Fruit fly (Drosophila melanogaster) whole organism, prepupa: ENCODE measurements around the gene comm3.

Experiments used
- Blimp-1 ChIP-seq: fragments of 200-800 bp; sonication (Bioruptor generic); optimal IDR thresholded peaks from 3 replicates; lab custom pipeline; 2017; ENCODE audit warnings: missing biosample characterization, missing genetic modification characterization, mild to moderate bottlenecking, moderate library complexity, missing genetic modification reagents
- CG10631 ChIP-seq: fragments of 200-800 bp; sonication (Bioruptor generic); optimal IDR thresholded peaks from 2 replicates; lab custom pipeline; 2016; ENCODE audit warnings: missing biosample characterization, missing genetic modification characterization
- CG10669 ChIP-seq: fragments of 200-800 bp; sonication (Bioruptor generic); optimal IDR thresholded peaks from 3 replicates; lab custom pipeline; 2018; ENCODE audit warnings: missing biosample characterization, mild to moderate bottlenecking, missing genetic modification characterization, moderate library complexity
- CG11294 ChIP-seq: fragments of 200-800 bp; sonication (Bioruptor generic); IDR thresholded peaks from 2 replicates; pipeline ENCODE4 v1.3.6; 2022; ENCODE audit warnings: missing biosample characterization, missing genetic modification characterization
- CG15336 ChIP-seq: fragments of 200-800 bp; sonication (Bioruptor generic); IDR thresholded peaks from 2 replicates; pipeline ENCODE4 v1.3.6; 2022; ENCODE audit warnings: missing biosample characterization, missing genetic modification characterization
- CG1621 ChIP-seq: fragments of 200-800 bp; sonication (Bioruptor generic); optimal IDR thresholded peaks from 3 replicates; lab custom pipeline; 2018; ENCODE audit warnings: missing biosample characterization, mild to moderate bottlenecking, missing genetic modification characterization
- CG3032 ChIP-seq: fragments of 200-800 bp; optimal IDR thresholded peaks from 2 replicates; lab custom pipeline; 2019; ENCODE audit warnings: missing biosample characterization, mild to moderate bottlenecking, missing genetic modification characterization, moderate library complexity
- CG31627 ChIP-seq: fragments of 200-800 bp; sonication (Bioruptor generic); optimal IDR thresholded peaks from 3 replicates; lab custom pipeline; 2016; ENCODE audit warnings: missing biosample characterization, missing genetic modification characterization
- CG32006 ChIP-seq: fragments of 200-800 bp; sonication (Bioruptor generic); optimal IDR thresholded peaks from 3 replicates; lab custom pipeline; 2017; ENCODE audit warnings: missing biosample characterization, mild to moderate bottlenecking, missing genetic modification characterization
- CG34406 ChIP-seq: fragments of 200-800 bp; sonication (Bioruptor generic); optimal IDR thresholded peaks from 3 replicates; lab custom pipeline; 2016; ENCODE audit warnings: missing biosample characterization, missing genetic modification characterization
- CG3919 ChIP-seq: fragments of 200-800 bp; sonication (Bioruptor generic); optimal IDR thresholded peaks from 3 replicates; lab custom pipeline; 2016; ENCODE audit warnings: missing biosample characterization, missing genetic modification characterization
- CG4318 ChIP-seq: fragments of 200-800 bp; sonication (Bioruptor generic); optimal IDR thresholded peaks from 3 replicates; lab custom pipeline; 2017; ENCODE audit warnings: missing biosample characterization, mild to moderate bottlenecking, missing genetic modification characterization
- CG6276 ChIP-seq: fragments of 200-800 bp; sonication (Bioruptor generic); optimal IDR thresholded peaks from 2 replicates; lab custom pipeline; 2017; ENCODE audit warnings: missing biosample characterization, mild to moderate bottlenecking, missing genetic modification characterization
- CG6808 ChIP-seq: fragments of 200-800 bp; sonication (Bioruptor generic); optimal IDR thresholded peaks from 3 replicates; lab custom pipeline; 2017; ENCODE audit warnings: missing biosample characterization, missing genetic modification characterization, mild to moderate bottlenecking, moderate library complexity, missing genetic modification reagents
- CG6854 ChIP-seq: fragments of 200-800 bp; sonication (Bioruptor generic); optimal IDR thresholded peaks from 2 replicates; lab custom pipeline; 2017; ENCODE audit warnings: missing biosample characterization, mild to moderate bottlenecking, missing genetic modification characterization
- CG8319 ChIP-seq: fragments of 200-800 bp; sonication (Bioruptor generic); optimal IDR thresholded peaks from 3 replicates; lab custom pipeline; 2016; ENCODE audit warnings: missing biosample characterization, missing genetic modification characterization
- Eip75B ChIP-seq: fragments of 200-800 bp; sonication (Bioruptor generic); optimal IDR thresholded peaks from 3 replicates; lab custom pipeline; 2016; ENCODE audit warnings: missing biosample characterization, missing genetic modification characterization
- Eip78C ChIP-seq: fragments of 200-800 bp; sonication (Bioruptor generic); peaks from one replicate; lab custom pipeline; 2016; ENCODE audit warnings: missing biosample characterization, missing genetic modification characterization
- Eip93F ChIP-seq: fragments of 200-800 bp; sonication (Bioruptor generic); optimal IDR thresholded peaks from 2 replicates; lab custom pipeline; 2016; ENCODE audit warnings: missing biosample characterization, mild to moderate bottlenecking, missing genetic modification characterization
- Ets96B ChIP-seq: fragments of 200-800 bp; optimal IDR thresholded peaks from 2 replicates; lab custom pipeline; 2019; ENCODE audit warnings: missing biosample characterization, mild to moderate bottlenecking, missing genetic modification characterization, moderate library complexity
- Gug ChIP-seq: fragments of 200-800 bp; sonication (Bioruptor generic); IDR thresholded peaks from 2 replicates; pipeline ENCODE4 v1.3.6; 2022; ENCODE audit warnings: missing biosample characterization, missing genetic modification characterization
- Hr38 ChIP-seq: sonication (Bioruptor generic); optimal IDR thresholded peaks from 2 replicates; lab custom pipeline; 2016; ENCODE audit warnings: missing biosample characterization, missing genetic modification characterization
- Hr39 ChIP-seq: fragments of 200-800 bp; sonication (Bioruptor generic); optimal IDR thresholded peaks from 2 replicates; lab custom pipeline; 2016; ENCODE audit warnings: missing biosample characterization, missing genetic modification characterization
- Lpt ChIP-seq: fragments of 200-800 bp; sonication (Bioruptor generic); optimal IDR thresholded peaks from 3 replicates; lab custom pipeline; 2016; ENCODE audit warnings: missing biosample characterization, missing genetic modification characterization
- Met ChIP-seq: fragments of 200-800 bp; sonication (Bioruptor generic); optimal IDR thresholded peaks from 3 replicates; lab custom pipeline; 2016; ENCODE audit warnings: missing biosample characterization, missing genetic modification characterization
- OdsH ChIP-seq: fragments of 200-800 bp; sonication (Bioruptor generic); optimal IDR thresholded peaks from 3 replicates; lab custom pipeline; 2016; ENCODE audit warnings: missing biosample characterization, missing genetic modification characterization
- Sox102F ChIP-seq: fragments of 200-800 bp; sonication (Bioruptor generic); optimal IDR thresholded peaks from 2 replicates; lab custom pipeline; 2016; ENCODE audit warnings: missing biosample characterization, mild to moderate bottlenecking, missing genetic modification characterization
- achi ChIP-seq: fragments of 200-800 bp; sonication (Bioruptor generic); optimal IDR thresholded peaks from 3 replicates; lab custom pipeline; 2016; ENCODE audit warnings: missing biosample characterization, missing genetic modification characterization
- acj6 ChIP-seq: fragments of 200-800 bp; sonication (Bioruptor generic); optimal IDR thresholded peaks from 3 replicates; lab custom pipeline; 2016; ENCODE audit warnings: missing biosample characterization, missing genetic modification characterization
- cyc ChIP-seq: fragments of 200-800 bp; sonication (Bioruptor generic); optimal IDR thresholded peaks from 3 replicates; lab custom pipeline; 2016; ENCODE audit warnings: missing biosample characterization, missing genetic modification characterization
- dsx ChIP-seq: fragments of 200-800 bp; optimal IDR thresholded peaks from 3 replicates; lab custom pipeline; 2019; ENCODE audit warnings: missing biosample characterization, mild to moderate bottlenecking, missing genetic modification characterization, moderate library complexity; ENCODE audit not compliant: poor library complexity, severe bottlenecking
- eg ChIP-seq: fragments of 200-800 bp; sonication (Bioruptor generic); IDR thresholded peaks from 3 replicates; pipeline ENCODE4 v1.3.6; 2022; ENCODE audit warnings: missing biosample characterization, missing genetic modification characterization
- esn ChIP-seq: fragments of 200-800 bp; sonication (Bioruptor generic); optimal IDR thresholded peaks from 2 replicates; lab custom pipeline; 2016; ENCODE audit warnings: missing biosample characterization, mild to moderate bottlenecking, missing genetic modification characterization, moderate library complexity
- fd59A ChIP-seq: fragments of 200-800 bp; sonication (Bioruptor generic); optimal IDR thresholded peaks from 2 replicates; lab custom pipeline; 2017; ENCODE audit warnings: missing biosample characterization, mild to moderate bottlenecking, missing genetic modification characterization, missing genetic modification reagents
- fkh ChIP-seq: fragments of 200-800 bp; sonication (Bioruptor generic); optimal IDR thresholded peaks from 3 replicates; lab custom pipeline; 2017; ENCODE audit warnings: missing biosample characterization, mild to moderate bottlenecking, missing genetic modification characterization, moderate library complexity
- lz ChIP-seq: fragments of 200-800 bp; sonication (Bioruptor generic); optimal IDR thresholded peaks from 3 replicates; lab custom pipeline; 2016; ENCODE audit warnings: missing biosample characterization, missing genetic modification characterization
- net ChIP-seq: fragments of 200-800 bp; sonication (Bioruptor generic); optimal IDR thresholded peaks from 3 replicates; lab custom pipeline; 2016; ENCODE audit warnings: missing biosample characterization, missing genetic modification characterization
- pdm3 ChIP-seq: fragments of 200-800 bp; sonication (Bioruptor generic); optimal IDR thresholded peaks from 3 replicates; lab custom pipeline; 2016; ENCODE audit warnings: missing biosample characterization, missing genetic modification characterization
- salr ChIP-seq, 2 experiments: fragments of 200-800 bp; sonication (Bioruptor generic); optimal IDR thresholded peaks; 3 replicates each; lab custom pipeline; 2016 to 2018; ENCODE audit warnings: missing biosample characterization in 2 of 2, missing genetic modification characterization in 2 of 2, mild to moderate bottlenecking in 1 of 2
- spab ChIP-seq: fragments of 200-800 bp; sonication (Bioruptor generic); optimal IDR thresholded peaks from 2 replicates; lab custom pipeline; 2017; ENCODE audit warnings: missing biosample characterization, mild to moderate bottlenecking, missing genetic modification characterization, missing genetic modification reagents
- svp ChIP-seq: fragments of 200-800 bp; sonication (Bioruptor generic); peaks from one replicate; lab custom pipeline; 2016; ENCODE audit warnings: missing biosample characterization, missing genetic modification characterization
- topi ChIP-seq: fragments of 200-800 bp; sonication (Bioruptor generic); optimal IDR thresholded peaks from 3 replicates; lab custom pipeline; 2016; ENCODE audit warnings: missing biosample characterization, missing genetic modification characterization
- vri ChIP-seq: fragments of 200-800 bp; sonication (Bioruptor generic); optimal IDR thresholded peaks from 3 replicates; lab custom pipeline; 2016; ENCODE audit warnings: missing biosample characterization, mild to moderate bottlenecking, missing genetic modification characterization

Gene comm3

dm6 chr3L:15595980-15596379, 51.6 kb downstream of the comm3 start (continued):
- TF ChIP-seq vri (no peak), CG31627 (GFP tag; lab: Kevin White, UChicago) (no peak), Eip93F (no peak), CG3032 (tag; lab: Kevin White, UChicago) (peak; percentile 30), esn (GFP tag; lab: Kevin White, UChicago) (no peak), dsx (peak; percentile 54), Eip75B (GFP tag; lab: Kevin White, UChicago) (peak; percentile 46), CG10669 (GFP tag; lab: Kevin White, UChicago) (peak; percentile 38), CG6276 (GFP tag; lab: Kevin White, UChicago) (no peak), CG3919 (GFP tag; lab: Kevin White, UChicago) (peak; percentile 55), eg (GFP tag; lab: Robert Waterston, UW) (0 out of 3 replicates have a peak, but pooled peaks have one; percentile 21), spab (GFP tag; lab: Kevin White, UChicago) (no peak), CG8319 (no peak)
- TF ChIP-seq, all 60 proteins: peak for 21

DNA sequence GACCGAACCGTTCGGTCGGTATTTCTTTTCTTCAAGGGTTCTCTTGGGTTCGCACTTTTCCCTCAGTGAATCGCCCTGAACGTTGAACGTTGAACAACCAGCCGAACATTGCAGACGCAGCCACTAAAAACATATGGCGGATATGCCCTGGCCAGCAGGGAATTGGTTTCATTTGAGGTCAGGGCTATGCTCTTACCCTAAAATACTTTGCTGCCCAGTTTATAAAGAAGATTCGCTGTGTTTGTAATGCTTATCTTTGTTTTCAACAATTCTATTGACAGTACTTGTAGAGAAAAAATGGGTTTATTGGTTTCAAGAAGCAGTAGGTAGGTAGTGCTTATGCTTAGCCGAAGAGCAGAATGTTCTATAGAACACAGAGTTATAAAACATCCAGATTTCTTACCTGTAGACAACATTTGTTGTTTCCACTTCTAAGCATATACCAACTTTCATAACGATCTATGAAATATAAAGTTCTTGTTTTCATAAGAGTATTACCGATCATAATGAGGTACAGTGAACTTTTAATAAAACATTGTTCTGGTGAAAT, 52.3 kb downstream of the comm3 start:
- no peak for TF ChIP-seq Eip93F
- peak; percentile 21 for TF ChIP-seq CG3032 (tag; lab: Kevin White, UChicago)
- peak; percentile 2 for TF ChIP-seq topi (GFP tag; lab: Kevin White, UChicago)
- peak; percentile 1 for TF ChIP-seq fd59A (GFP tag; lab: Kevin White, UChicago)
- peak; percentile 6 for TF ChIP-seq lz
- peak; percentile 9 for TF ChIP-seq Hr39 (GFP tag; lab: Kevin White, UChicago)
- peak; percentile 30 for TF ChIP-seq net (GFP tag; lab: Kevin White, UChicago)
- no peak for TF ChIP-seq Met (GFP tag; lab: Kevin White, UChicago)
- no peak for TF ChIP-seq CG4318 (GFP tag; lab: Kevin White, UChicago)
- peak; percentile 8 for TF ChIP-seq esn (GFP tag; lab: Kevin White, UChicago)
- peak; percentile 69 for TF ChIP-seq Eip78C (GFP tag; lab: Kevin White, UChicago)
- TF ChIP-seq OdsH (GFP tag; lab: Kevin White, UChicago), result peak; percentile 7
- TF ChIP-seq CG6854 (GFP tag; lab: Kevin White, UChicago), result no peak
- TF ChIP-seq fkh (GFP tag; lab: Kevin White, UChicago), result peak; percentile 30
- peak; percentile 39 for TF ChIP-seq CG32006 (GFP tag; lab: Kevin White, UChicago)
- peak; percentile 7 for TF ChIP-seq Ets96B (tag; lab: Kevin White, UChicago)
- TF ChIP-seq eg (GFP tag; lab: Robert Waterston, UW), result no peak
- peak; percentile 12 for TF ChIP-seq CG10669 (GFP tag; lab: Kevin White, UChicago)
- peak; percentile 39 for TF ChIP-seq CG10631 (GFP tag; lab: Kevin White, UChicago)
- TF ChIP-seq acj6, result peak; percentile 15
- TF ChIP-seq CG31627 (GFP tag; lab: Kevin White, UChicago), result peak; percentile 6
- peak; percentile 23 for TF ChIP-seq cyc
- TF ChIP-seq pdm3 (GFP tag; lab: Kevin White, UChicago), result peak; percentile 4
- TF ChIP-seq CG6276 (GFP tag; lab: Kevin White, UChicago), result no peak
- no peak for TF ChIP-seq CG3919 (GFP tag; lab: Kevin White, UChicago)
- TF ChIP-seq CG6808, result peak; percentile 40
- peak; percentile 12 for TF ChIP-seq achi (GFP tag; lab: Kevin White, UChicago)

- TF ChIP-seq Blimp-1, result no peak
- no peak for TF ChIP-seq CG10669 (GFP tag; lab: Kevin White, UChicago)
- no peak for TF ChIP-seq CG4318 (GFP tag; lab: Kevin White, UChicago)
- no peak for TF ChIP-seq CG1621 (tag; lab: Kevin White, UChicago)
- TF ChIP-seq OdsH (GFP tag; lab: Kevin White, UChicago), result no peak
- no peak for TF ChIP-seq Lpt (GFP tag; lab: Kevin White, UChicago)
- TF ChIP-seq cyc, result no peak
- TF ChIP-seq Eip75B (GFP tag; lab: Kevin White, UChicago), result no peak
- no peak for TF ChIP-seq CG3919 (GFP tag; lab: Kevin White, UChicago)
- no peak for TF ChIP-seq Gug
- TF ChIP-seq dsx, result no peak
- TF ChIP-seq CG34406 (GFP tag; lab: Kevin White, UChicago), result no peak
- TF ChIP-seq Eip78C (GFP tag; lab: Kevin White, UChicago), result peak; percentile 2
- no peak for TF ChIP-seq CG3032 (tag; lab: Kevin White, UChicago)
- no peak for TF ChIP-seq spab (GFP tag; lab: Kevin White, UChicago)
- TF ChIP-seq acj6, result no peak
- no peak for TF ChIP-seq salr (GFP tag; optimal IDR thresholded peaks at IDR 0.05; lab: Kevin White, UChicago)
- no peak for TF ChIP-seq fkh (GFP tag; lab: Kevin White, UChicago)
- no peak for TF ChIP-seq CG15336 (GFP tag; lab: Robert Waterston, UW)
- TF ChIP-seq lz, result no peak
- no peak for TF ChIP-seq CG6808
- TF ChIP-seq CG6276 (GFP tag; lab: Kevin White, UChicago), result no peak
- no peak for TF ChIP-seq Met (GFP tag; lab: Kevin White, UChicago)
- no peak for TF ChIP-seq vri
- peak; percentile 67 for TF ChIP-seq svp (GFP tag; lab: Kevin White, UChicago)
- no peak for TF ChIP-seq CG11294 (GFP tag; lab: Robert Waterston, UW)
- no peak for TF ChIP-seq Hr38
- no peak for TF ChIP-seq Sox102F (GFP tag; lab: Kevin White, UChicago)
Measured at dm6 chr3L:15594093-15594653, 53.4 kb downstream of the comm3 start.
